Fruit fly (Drosophila melanogaster) whole organism, wandering third instar larva: ENCODE results near the gene CG32055.
A peak's percentile ranks its signal among the peaks of the same experiment; 100 is the strongest.

Experiments
- Abd-B ChIP-seq: fragments of >200 bp; optimal IDR thresholded peaks from 2 replicates; lab custom pipeline; 2017; ENCODE audit warnings: missing biosample characterization, missing genetic modification characterization
- CG32264 ChIP-seq: fragments of 200-800 bp; sonication (Bioruptor generic); optimal IDR thresholded peaks from 2 replicates; lab custom pipeline; 2016; ENCODE audit warnings: missing biosample characterization, missing genetic modification characterization
- CG9705 ChIP-seq: fragments of 200-800 bp; sonication (Bioruptor generic); optimal IDR thresholded peaks from 2 replicates; lab custom pipeline; 2018; ENCODE audit warnings: missing biosample characterization, mild to moderate bottlenecking, missing genetic modification characterization
- CrebA ChIP-seq: fragments of 200-800 bp; sonication (Bioruptor generic); optimal IDR thresholded peaks from 2 replicates; lab custom pipeline; 2016; ENCODE audit warnings: missing biosample characterization, mild to moderate bottlenecking, missing genetic modification characterization, borderline replicate concordance
- Dfd ChIP-seq: fragments of >200 bp; optimal IDR thresholded peaks from 2 replicates; lab custom pipeline; 2017; ENCODE audit warnings: missing biosample characterization, missing genetic modification characterization
- Dif ChIP-seq: fragments of 200-275, 200-300 bp; sonication (Bioruptor generic); optimal IDR thresholded peaks from 2 replicates; lab custom pipeline; 2018; ENCODE audit warnings: missing biosample characterization, missing genetic modification characterization; ENCODE audit not compliant: partially characterized antibody
- GATAd ChIP-seq: sonication (Bioruptor generic); optimal IDR thresholded peaks from 2 replicates; lab custom pipeline; 2016; ENCODE audit warnings: missing biosample characterization, missing genetic modification characterization
- HLH106 ChIP-seq: fragments of 200-800 bp; optimal IDR thresholded peaks from 3 replicates; lab custom pipeline; 2019; ENCODE audit warnings: missing biosample characterization, mild to moderate bottlenecking, missing genetic modification characterization, moderate library complexity
- Hnf4 ChIP-seq: fragments of 200-800 bp; sonication (Bioruptor generic); optimal IDR thresholded peaks from 2 replicates; lab custom pipeline; 2016; ENCODE audit warnings: missing biosample characterization, mild to moderate bottlenecking, missing genetic modification characterization
- Hr78 ChIP-seq: fragments of >200 bp; optimal IDR thresholded peaks from 2 replicates; lab custom pipeline; 2017; ENCODE audit warnings: missing biosample characterization, missing genetic modification characterization
- Hr83 ChIP-seq: fragments of 200-300 bp; sonication (Bioruptor generic); optimal IDR thresholded peaks from 2 replicates; lab custom pipeline; 2016; ENCODE audit warnings: missing biosample characterization, mild to moderate bottlenecking, missing genetic modification characterization, moderate library complexity; ENCODE audit not compliant: poor library complexity, severe bottlenecking
- Jra ChIP-seq: sonication (Bioruptor generic); optimal IDR thresholded peaks from 2 replicates; lab custom pipeline; 2016; ENCODE audit warnings: missing biosample characterization, missing genetic modification characterization
- Mio ChIP-seq: sonication (Bioruptor generic); optimal IDR thresholded peaks from 2 replicates; lab custom pipeline; 2016; ENCODE audit warnings: missing biosample characterization, missing genetic modification characterization
- Myc ChIP-seq: fragments of >200 bp; optimal IDR thresholded peaks from 2 replicates; lab custom pipeline; 2017
- N ChIP-seq: fragments of >200 bp; optimal IDR thresholded peaks from 2 replicates; lab custom pipeline; 2018; ENCODE audit warnings: missing biosample characterization, missing external identifiers, missing genetic modification characterization
- OdsH ChIP-seq: fragments of 200-800 bp; sonication (Bioruptor generic); optimal IDR thresholded peaks from 2 replicates; lab custom pipeline; 2016; ENCODE audit warnings: missing biosample characterization, mild to moderate bottlenecking, missing genetic modification characterization
- Rel ChIP-seq, 2 experiments: fragments of 200-800 bp; sonication (Bioruptor generic) in 1 of 2; optimal IDR thresholded peaks; 2 replicates in 1 of 2; 3 replicates in 1 of 2; lab custom pipeline; 2016 to 2019; ENCODE audit warnings: mild to moderate bottlenecking in 2 of 2, missing biosample characterization in 2 of 2, missing genetic modification characterization in 2 of 2, moderate library complexity in 1 of 2
- Sp1 ChIP-seq: fragments of 200-800 bp; sonication (Bioruptor generic); optimal IDR thresholded peaks from 3 replicates; lab custom pipeline; 2019; ENCODE audit warnings: missing biosample characterization, mild to moderate bottlenecking, missing genetic modification characterization, moderate library complexity
- Vsx2 ChIP-seq: fragments of 200-300, 225-300 bp; sonication (Bioruptor generic); optimal IDR thresholded peaks from 2 replicates; lab custom pipeline; 2018; ENCODE audit warnings: missing biosample characterization, missing genetic modification characterization; ENCODE audit not compliant: partially characterized antibody
- br ChIP-seq: fragments of 200-800 bp; sonication (Bioruptor generic); optimal IDR thresholded peaks from 2 replicates; lab custom pipeline; 2016; ENCODE audit warnings: missing biosample characterization, missing genetic modification characterization
- brk ChIP-seq: fragments of 200-800 bp; sonication (Bioruptor generic); optimal IDR thresholded peaks from 2 replicates; lab custom pipeline; 2016; ENCODE audit warnings: missing biosample characterization, mild to moderate bottlenecking, missing genetic modification characterization
- dl ChIP-seq, 2 experiments: fragments of 175-275, 200-275 bp in 1 of 2; fragments of 200-275 bp in 1 of 2; sonication (Bioruptor generic); optimal IDR thresholded peaks; lab custom pipeline; 2018; ENCODE audit warnings: mild to moderate bottlenecking in 2 of 2, missing biosample characterization in 2 of 2, missing genetic modification characterization in 2 of 2, moderate library complexity in 2 of 2; ENCODE audit not compliant: partially characterized antibody in 2 of 2, insufficient read depth in 1 of 2
- dmrt93B ChIP-seq: fragments of 200-800 bp; sonication (Bioruptor generic); optimal IDR thresholded peaks from 2 replicates; lab custom pipeline; 2018; ENCODE audit warnings: missing biosample characterization, mild to moderate bottlenecking, missing genetic modification characterization
- dsf ChIP-seq: sonication (Bioruptor generic); optimal IDR thresholded peaks from 2 replicates; lab custom pipeline; 2016; ENCODE audit warnings: missing biosample characterization, missing genetic modification characterization, borderline replicate concordance
- ey ChIP-seq: fragments of 200-800 bp; sonication (Bioruptor generic); optimal IDR thresholded peaks from 2 replicates; lab custom pipeline; 2016; ENCODE audit warnings: missing biosample characterization, missing genetic modification characterization
- foxo ChIP-seq, 2 experiments: fragments of 200-800 bp; sonication (Bioruptor generic); optimal IDR thresholded peaks; 2 replicates in 1 of 2; 3 replicates in 1 of 2; lab custom pipeline; 2016 to 2017; ENCODE audit warnings: missing biosample characterization in 2 of 2, missing genetic modification characterization in 2 of 2
- fru ChIP-seq: fragments of 200-800 bp; sonication (Bioruptor generic); optimal IDR thresholded peaks from 3 replicates; lab custom pipeline; 2016; ENCODE audit warnings: missing biosample characterization, mild to moderate bottlenecking, missing genetic modification characterization
- h ChIP-seq: fragments of 200-800 bp; sonication (Bioruptor generic); optimal IDR thresholded peaks from 3 replicates; lab custom pipeline; 2016; ENCODE audit warnings: missing biosample characterization, mild to moderate bottlenecking, missing genetic modification characterization
- jim ChIP-seq: fragments of 175-275, 200-325 bp; sonication (Bioruptor generic); optimal IDR thresholded peaks from 2 replicates; lab custom pipeline; 2016; ENCODE audit warnings: missing biosample characterization, mild to moderate bottlenecking, missing genetic modification characterization
- lola ChIP-seq: fragments of >200 bp; optimal IDR thresholded peaks from 2 replicates; lab custom pipeline; 2017; ENCODE audit warnings: missing biosample characterization, missing genetic modification characterization
- pan ChIP-seq: fragments of >200 bp; optimal IDR thresholded peaks from 2 replicates; lab custom pipeline; 2017
- psq ChIP-seq: fragments of 200-800 bp; sonication (Bioruptor generic); optimal IDR thresholded peaks from 3 replicates; lab custom pipeline; 2017; ENCODE audit warnings: missing biosample characterization, mild to moderate bottlenecking, missing genetic modification characterization, moderate library complexity
- rgr ChIP-seq: fragments of 200-800 bp; sonication (Bioruptor generic); optimal IDR thresholded peaks from 3 replicates; lab custom pipeline; 2016; ENCODE audit warnings: missing biosample characterization, mild to moderate bottlenecking, missing genetic modification characterization
- sage ChIP-seq: fragments of 200-800 bp; sonication (Bioruptor generic); optimal IDR thresholded peaks from 2 replicates; lab custom pipeline; 2016; ENCODE audit warnings: missing biosample characterization, mild to moderate bottlenecking, missing genetic modification characterization
- sv ChIP-seq: fragments of 200-800 bp; sonication (Bioruptor generic); optimal IDR thresholded peaks from 3 replicates; lab custom pipeline; 2016; ENCODE audit warnings: missing biosample characterization, missing genetic modification characterization
- tai ChIP-seq: sonication (Bioruptor generic); optimal IDR thresholded peaks from 2 replicates; lab custom pipeline; 2016; ENCODE audit warnings: missing biosample characterization, missing genetic modification characterization
- usp ChIP-seq: fragments of >200 bp; optimal IDR thresholded peaks from 2 replicates; lab custom pipeline; 2017; ENCODE audit warnings: missing biosample characterization, missing genetic modification characterization
- woc ChIP-seq: sonication (Bioruptor generic); optimal IDR thresholded peaks from 2 replicates; lab custom pipeline; 2016; ENCODE audit warnings: missing biosample characterization, mild to moderate bottlenecking, missing genetic modification characterization

The CG32055 gene

DNA sequence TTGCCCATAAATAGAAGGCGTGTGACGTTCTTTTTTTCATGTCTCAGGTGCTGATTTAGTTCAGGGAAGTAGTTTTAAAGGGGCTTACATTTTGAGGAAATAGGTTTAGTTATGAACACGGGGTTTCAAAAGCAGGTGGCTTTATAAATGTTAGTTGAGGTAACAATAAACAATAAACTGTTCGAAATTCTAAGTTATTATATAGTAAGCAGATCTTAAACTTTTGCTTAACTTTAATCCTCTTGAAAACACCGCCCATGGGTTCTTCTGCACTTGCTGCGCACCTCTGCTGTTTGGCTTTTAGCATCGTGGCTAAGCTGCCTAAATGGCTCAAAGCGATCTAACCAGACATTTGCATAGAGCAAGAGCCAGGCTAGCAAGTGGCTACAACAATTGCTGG, 10.6 kb upstream of the CG32055 start:
- TF ChIP-seq dsf (GFP tag; lab: Kevin White, UChicago) (no peak), CG9705 (no peak), brk (GFP tag; lab: Kevin White, UChicago) (no peak), GATAd (GFP tag; lab: Kevin White, UChicago) (no peak), sv (no peak), Abd-B (GFP tag; lab: Kevin White, UChicago) (no peak), sage (no peak), Sp1 (GFP tag; lab: Kevin White, UChicago) (no peak), Dfd (GFP tag; lab: Kevin White, UChicago) (no peak), woc (GFP tag; lab: Kevin White, UChicago) (no peak), pan (lab: Kevin White, UChicago) (no peak), Vsx2 (GFP tag; lab: Kevin White, UChicago) (no peak), rgr (GFP tag; lab: Kevin White, UChicago) (no peak), Dif (GFP tag; lab: Kevin White, UChicago) (no peak), psq (GFP tag; lab: Kevin White, UChicago) (no peak), tai (GFP tag; lab: Kevin White, UChicago) (no peak), Hr78 (GFP tag; lab: Kevin White, UChicago) (no peak), dl (GFP tag; optimal IDR thresholded peaks at IDR 0.05; lab: Kevin White, UChicago; ENCODE audit: insufficient read depth in 1 of 2, partially characterized antibody in 2 of 2) (no peak), foxo (GFP tag; optimal IDR thresholded peaks at IDR 0.05; lab: Kevin White, UChicago) (no peak), CrebA (no peak)

DNA sequence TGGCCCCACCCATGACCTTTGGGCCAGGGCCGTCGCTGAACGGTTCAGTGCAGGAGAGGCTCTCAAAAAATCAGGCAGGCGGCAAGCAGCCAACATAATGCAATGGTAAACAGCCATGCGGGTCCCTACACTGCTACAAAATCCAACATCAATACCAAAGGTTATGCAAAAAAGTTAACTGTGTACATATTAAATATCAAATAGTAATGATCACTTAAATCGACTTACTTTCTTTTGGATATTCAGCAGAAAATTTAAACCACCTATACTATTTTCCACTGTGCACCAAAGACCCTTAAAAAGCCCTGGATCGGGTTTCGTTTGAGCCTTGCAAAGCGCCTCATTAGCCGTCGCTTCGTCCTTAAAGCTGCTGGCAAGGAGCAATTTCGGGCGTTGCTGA, 7.1 kb upstream of the CG32055 start:
- TF ChIP-seq h (GFP tag; lab: Kevin White, UChicago) (peak; percentile 75), rgr (GFP tag; lab: Kevin White, UChicago) (peak; percentile 41), ey (GFP tag; lab: Kevin White, UChicago) (peak; percentile 50), CG9705 (no peak), jim (GFP tag; lab: Kevin White, UChicago) (no peak), Mio (no peak), Abd-B (GFP tag; lab: Kevin White, UChicago) (no peak), Dfd (GFP tag; lab: Kevin White, UChicago) (no peak), brk (GFP tag; lab: Kevin White, UChicago) (no peak), CG32264 (no peak), Sp1 (GFP tag; lab: Kevin White, UChicago) (peak; percentile 34), tai (GFP tag; lab: Kevin White, UChicago) (no peak), sv (no peak), Vsx2 (GFP tag; lab: Kevin White, UChicago) (no peak), dmrt93B (GFP tag; lab: Kevin White, UChicago) (peak; percentile 1), Rel (GFP tag; optimal IDR thresholded peaks at IDR 0.05; lab: Kevin White, UChicago) (no peak), Rel (tag; optimal IDR thresholded peaks at IDR 0.05; lab: Kevin White, UChicago) (no peak), HLH106 (tag; lab: Kevin White, UChicago) (peak; percentile 58), lola (GFP tag; lab: Kevin White, UChicago) (no peak), N (GFP tag; lab: Kevin White, UChicago) (no peak), Myc (no peak), Dif (GFP tag; lab: Kevin White, UChicago) (no peak), Hr78 (GFP tag; lab: Kevin White, UChicago) (no peak), Jra (GFP tag; lab: Kevin White, UChicago) (no peak), OdsH (GFP tag; lab: Kevin White, UChicago) (peak; percentile 41), fru (GFP tag; lab: Kevin White, UChicago) (peak; percentile 62), dsf (GFP tag; lab: Kevin White, UChicago) (no peak), Hnf4 (peak; percentile 13), Hr83 (GFP tag; lab: Kevin White, UChicago) (no peak), GATAd (GFP tag; lab: Kevin White, UChicago) (no peak), dl (GFP tag; optimal IDR thresholded peaks at IDR 0.05; lab: Kevin White, UChicago; ENCODE audit: insufficient read depth in 1 of 2, partially characterized antibody in 2 of 2) (no peak), psq (GFP tag; lab: Kevin White, UChicago) (no peak), usp (GFP tag; lab: Kevin White, UChicago) (no peak), foxo (GFP tag; optimal IDR thresholded peaks at IDR 0.05; lab: Kevin White, UChicago) (peak in 1 of 2 experiments; percentile 69), pan (lab: Kevin White, UChicago) (no peak), CrebA (no peak), woc (GFP tag; lab: Kevin White, UChicago) (peak; percentile 35), sage (no peak), br (peak; percentile 43)
